Worm (Caenorhabditis elegans): Measurements from ENCODE around the gene F40C5.1.

DNA sequence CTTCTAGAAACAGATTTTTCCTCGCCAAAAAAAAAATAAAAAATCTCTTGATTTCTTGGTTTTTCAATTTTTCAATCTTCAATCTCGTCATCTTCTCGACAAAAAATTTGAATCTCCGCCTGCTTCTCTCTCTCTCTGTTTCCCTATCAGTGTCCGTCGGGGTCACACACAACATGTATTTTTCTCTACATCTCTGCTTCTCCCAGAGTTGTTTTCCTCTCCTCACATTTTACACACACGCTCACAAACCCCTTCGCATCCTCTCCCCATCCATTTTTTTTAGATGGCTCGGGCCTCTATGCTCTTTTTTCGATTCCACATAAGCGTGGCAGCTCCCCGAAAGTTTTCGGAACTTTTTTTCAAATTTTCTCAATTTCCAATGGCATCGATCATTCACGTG is 7.3 kb downstream of the F40C5.1 start:
- no peak for TF ChIP-seq him-1 (tag; optimal IDR thresholded peaks at IDR 0.05)
- peak; percentile 42 for TF ChIP-seq W03F9.2 (tag; optimal IDR thresholded peaks at IDR 0.05)
